Worm (Caenorhabditis elegans) whole organism, L4 larva: ENCODE measurements around the gene pdi-2.

Source experiments
- F10B5.3 ChIP-seq: sonication (generic microtip); optimal IDR thresholded peaks from 2 replicates; lab custom pipeline; 2016; ENCODE audit warnings: mild to moderate bottlenecking, missing genetic modification characterization, missing compliant biosample characterization
- F44E2.7 ChIP-seq: fragments of 200-800 bp; sonication (Bioruptor generic); IDR thresholded peaks from 2 replicates; pipeline ENCODE4 v2.1.2; 2022; ENCODE audit warnings: missing genetic modification characterization, missing compliant biosample characterization
- R02D3.7 ChIP-seq: fragments of 150-350 bp; sonication (generic microtip); optimal IDR thresholded peaks from 3 replicates; lab custom pipeline; 2014; ENCODE audit warnings: missing biosample characterization, missing genetic modification characterization
- T26A8.4 ChIP-seq: fragments of 200-800 bp; sonication (Bioruptor generic); IDR thresholded peaks from 2 replicates; pipeline ENCODE4 v1.3.6; 2022; ENCODE audit warnings: missing genetic modification characterization, missing compliant biosample characterization
- Y75B8A.6 ChIP-seq: fragments of 200-800 bp; sonication (Bioruptor generic); IDR thresholded peaks from 2 replicates; pipeline ENCODE4 v1.3.6; 2022; ENCODE audit warnings: missing genetic modification reagents, missing genetic modification characterization, missing compliant biosample characterization
- ZK546.5 ChIP-seq, 2 experiments: sonication (generic microtip); optimal IDR thresholded peaks; 2 replicates each; lab custom pipeline; 2017; ENCODE audit warnings: missing biosample characterization in 2 of 2, missing genetic modification characterization in 2 of 2
- aha-1 ChIP-seq: fragments of 150-350 bp; peaks from one replicate; lab custom pipeline; 2014; ENCODE audit warnings: missing biosample characterization, missing genetic modification characterization
- ceh-32 ChIP-seq: sonication (generic microtip); optimal IDR thresholded peaks from 2 replicates; lab custom pipeline; 2016; ENCODE audit warnings: mild to moderate bottlenecking, missing genetic modification characterization, missing compliant biosample characterization; ENCODE audit not compliant: poor library complexity
- ceh-62 ChIP-seq: sonication (generic microtip); optimal IDR thresholded peaks from 2 replicates; lab custom pipeline; 2017; ENCODE audit warnings: missing biosample characterization, missing genetic modification characterization
- ces-1 ChIP-seq: fragments of 150-350 bp; sonication (generic microtip); optimal IDR thresholded peaks from 4 replicates; lab custom pipeline; 2014; ENCODE audit warnings: missing biosample characterization, missing genetic modification reagents, missing genetic modification characterization
- cey-2 ChIP-seq: sonication (generic microtip); optimal IDR thresholded peaks from 3 replicates; lab custom pipeline; 2017; ENCODE audit warnings: missing genetic modification characterization, mild to moderate bottlenecking, missing compliant biosample characterization, antibody characterized with exemption, borderline replicate concordance; ENCODE audit not compliant: insufficient read depth
- daf-12 ChIP-seq: fragments of 150-350 bp; optimal IDR thresholded peaks from 2 replicates; lab custom pipeline; 2014; ENCODE audit warnings: missing biosample characterization, missing genetic modification reagents, missing genetic modification characterization
- daf-16 ChIP-seq, 3 experiments: sonication (generic microtip); optimal IDR thresholded peaks; 2 replicates each; lab custom pipeline; 2016 to 2017; ENCODE audit warnings: missing genetic modification characterization in 3 of 3, missing genetic modification reagents in 3 of 3, mild to moderate bottlenecking in 2 of 3, missing compliant biosample characterization in 2 of 3, missing biosample characterization in 1 of 3, moderate library complexity in 1 of 3
- daf-19 ChIP-seq: fragments of 200-800 bp; sonication (Bioruptor generic); conservative IDR thresholded peaks from 2 replicates; pipeline ENCODE4 v1.3.6; 2022; ENCODE audit warnings: missing genetic modification characterization, missing compliant biosample characterization
- daf-8 ChIP-seq: fragments of 200-800 bp; sonication (Bioruptor generic); IDR thresholded peaks from 2 replicates; pipeline ENCODE4 v1.3.6; 2022; ENCODE audit warnings: missing genetic modification characterization, missing compliant biosample characterization
- dmd-9 ChIP-seq: fragments of 200-800 bp; sonication (Bioruptor generic); IDR thresholded peaks from 2 replicates; pipeline ENCODE4 v1.3.6; 2022; ENCODE audit warnings: missing genetic modification reagents, missing genetic modification characterization, missing compliant biosample characterization
- dpl-1 ChIP-seq: fragments of 150-350 bp; optimal IDR thresholded peaks from 2 replicates; lab custom pipeline; 2014; ENCODE audit warnings: missing biosample characterization, missing genetic modification reagents, missing genetic modification characterization
- dve-1 ChIP-seq: sonication (generic microtip); optimal IDR thresholded peaks from 2 replicates; lab custom pipeline; 2017; ENCODE audit warnings: antibody characterized with exemption, mild to moderate bottlenecking, missing genetic modification characterization, missing compliant biosample characterization; ENCODE audit not compliant: insufficient read depth
- fkh-10 ChIP-seq: fragments of 150-350 bp; optimal IDR thresholded peaks from 2 replicates; lab custom pipeline; 2014; ENCODE audit warnings: missing biosample characterization, missing genetic modification reagents, missing genetic modification characterization
- hlh-11 ChIP-seq: fragments of 200-800 bp; sonication (Bioruptor generic); optimal IDR thresholded peaks from 2 replicates; lab custom pipeline; 2018; ENCODE audit warnings: mild to moderate bottlenecking, missing genetic modification characterization, missing compliant biosample characterization
- hlh-30 ChIP-seq: sonication (generic microtip); optimal IDR thresholded peaks from 2 replicates; lab custom pipeline; 2017; ENCODE audit warnings: antibody characterized with exemption, mild to moderate bottlenecking, missing genetic modification characterization, missing compliant biosample characterization; ENCODE audit not compliant: insufficient read depth
- hmg-1.1 ChIP-seq: fragments of 200-800 bp; sonication (Bioruptor generic); IDR thresholded peaks from 2 replicates; pipeline ENCODE4 v1.3.6; 2022; ENCODE audit warnings: missing genetic modification reagents, missing genetic modification characterization, missing compliant biosample characterization
- lin-29 ChIP-seq: fragments of 200-800 bp; sonication (Bioruptor generic); IDR thresholded peaks from 2 replicates; pipeline ENCODE4 v1.3.6; 2022; ENCODE audit warnings: missing genetic modification reagents, missing genetic modification characterization, missing compliant biosample characterization
- lsy-2 ChIP-seq, 2 experiments: fragments of 150-350 bp in 1 of 2; sonication (generic microtip) in 1 of 2; optimal IDR thresholded peaks; 2 replicates each; lab custom pipeline; 2014 to 2017; ENCODE audit warnings: missing biosample characterization in 2 of 2, missing genetic modification characterization in 2 of 2
- madf-5 ChIP-seq, 2 experiments: fragments of 200-800 bp; sonication (Bioruptor generic); IDR thresholded peaks; 2 replicates each; pipeline ENCODE4 v1.3.6; 2022; ENCODE audit warnings: missing compliant biosample characterization in 2 of 2, missing genetic modification characterization in 2 of 2
- madf-9 ChIP-seq: fragments of 200-800 bp; sonication (Bioruptor generic); conservative IDR thresholded peaks from 2 replicates; pipeline ENCODE4 v1.3.6; 2022; ENCODE audit warnings: missing genetic modification reagents, missing genetic modification characterization, missing compliant biosample characterization
- mdl-1 ChIP-seq, 2 experiments: fragments of 150-350 bp in 1 of 2; sonication (generic microtip) in 1 of 2; optimal IDR thresholded peaks; 2 replicates each; lab custom pipeline; 2014 to 2017; ENCODE audit warnings: missing biosample characterization in 2 of 2, missing genetic modification characterization in 2 of 2
- mdt-29 ChIP-seq: fragments of 200-800 bp; sonication (Bioruptor generic); IDR thresholded peaks from 2 replicates; pipeline ENCODE4 v1.3.6; 2022; ENCODE audit warnings: missing genetic modification reagents, missing genetic modification characterization, missing compliant biosample characterization
- mep-1 ChIP-seq: fragments of 150-350 bp; sonication (generic microtip); optimal IDR thresholded peaks from 3 replicates; lab custom pipeline; 2014; ENCODE audit warnings: missing biosample characterization, missing genetic modification characterization
- mxl-3 ChIP-seq: fragments of 200-800 bp; sonication (Bioruptor generic); optimal IDR thresholded peaks from 2 replicates; lab custom pipeline; 2018; ENCODE audit warnings: mild to moderate bottlenecking, missing genetic modification characterization, missing compliant biosample characterization
- nhr-10 ChIP-seq: fragments of 150-350 bp; optimal IDR thresholded peaks from 2 replicates; lab custom pipeline; 2014; ENCODE audit warnings: missing biosample characterization, missing genetic modification characterization
- nhr-11 ChIP-seq: fragments of 150-350 bp; optimal IDR thresholded peaks from 2 replicates; lab custom pipeline; 2014; ENCODE audit warnings: missing biosample characterization, missing genetic modification characterization
- nhr-111 ChIP-seq: fragments of 200-800 bp; sonication (Bioruptor generic); optimal IDR thresholded peaks from 2 replicates; lab custom pipeline; 2018; ENCODE audit warnings: mild to moderate bottlenecking, missing genetic modification characterization, missing compliant biosample characterization
- nhr-25 ChIP-seq: sonication (generic microtip); optimal IDR thresholded peaks from 2 replicates; lab custom pipeline; 2017; ENCODE audit warnings: missing genetic modification characterization, mild to moderate bottlenecking, missing compliant biosample characterization, antibody characterized with exemption, moderate library complexity, borderline replicate concordance; ENCODE audit not compliant: insufficient read depth
- nhr-28 ChIP-seq: fragments of 150-350 bp; optimal IDR thresholded peaks from 2 replicates; lab custom pipeline; 2014; ENCODE audit warnings: missing biosample characterization, missing genetic modification characterization
- nhr-42 ChIP-seq: fragments of 200-800 bp; sonication (Bioruptor generic); IDR thresholded peaks from 2 replicates; pipeline ENCODE4 v1.3.6; 2022; ENCODE audit warnings: missing genetic modification characterization, missing compliant biosample characterization
- nhr-48 ChIP-seq: sonication (generic microtip); optimal IDR thresholded peaks from 2 replicates; lab custom pipeline; 2016; ENCODE audit warnings: mild to moderate bottlenecking, missing genetic modification characterization, missing compliant biosample characterization
- nhr-6 ChIP-seq: fragments of 150-350 bp; optimal IDR thresholded peaks from 2 replicates; lab custom pipeline; 2014; ENCODE audit warnings: missing biosample characterization, missing genetic modification characterization
- nhr-76 ChIP-seq: fragments of 150-350 bp; optimal IDR thresholded peaks from 2 replicates; lab custom pipeline; 2014; ENCODE audit warnings: missing biosample characterization, missing genetic modification characterization
- nhr-77 ChIP-seq: fragments of 150-350 bp; optimal IDR thresholded peaks from 2 replicates; lab custom pipeline; 2014; ENCODE audit warnings: missing biosample characterization, missing genetic modification characterization
- php-3 ChIP-seq: fragments of 200-800 bp; sonication (Bioruptor generic); IDR thresholded peaks from 2 replicates; pipeline ENCODE4 v1.3.6; 2022; ENCODE audit warnings: missing genetic modification reagents, missing genetic modification characterization, missing compliant biosample characterization
- saeg-2 ChIP-seq: fragments of 200-800 bp; sonication (Bioruptor generic); IDR thresholded peaks from 2 replicates; pipeline ENCODE4 v1.3.6; 2022; ENCODE audit warnings: missing genetic modification reagents, missing genetic modification characterization, missing compliant biosample characterization
- set-16 ChIP-seq: fragments of 200-800 bp; sonication (Bioruptor generic); IDR thresholded peaks from 2 replicates; pipeline ENCODE4 v1.3.6; 2022; ENCODE audit warnings: missing genetic modification reagents, missing genetic modification characterization, missing compliant biosample characterization
- snpc-1.2 ChIP-seq: fragments of 200-800 bp; sonication (Bioruptor generic); IDR thresholded peaks from 2 replicates; pipeline ENCODE4 v1.3.6; 2022; ENCODE audit warnings: missing genetic modification reagents, missing genetic modification characterization, missing compliant biosample characterization
- snpc-4 ChIP-seq: fragments of 150-350 bp; optimal IDR thresholded peaks from 2 replicates; lab custom pipeline; 2014; ENCODE audit warnings: missing biosample characterization, missing genetic modification characterization
- spr-1 ChIP-seq: sonication (generic microtip); optimal IDR thresholded peaks from 2 replicates; lab custom pipeline; 2016; ENCODE audit warnings: mild to moderate bottlenecking, missing genetic modification characterization, missing compliant biosample characterization
- unc-62 ChIP-seq, 3 experiments: fragments of 150-350 bp in 1 of 3; sonication (generic microtip); optimal IDR thresholded peaks in 2 of 3; peaks in 1 of 3; 1 replicate in 1 of 3; 2 replicates in 2 of 3; lab custom pipeline; 2014 to 2017; ENCODE audit warnings: missing biosample characterization in 3 of 3, missing genetic modification characterization in 3 of 3, missing genetic modification reagents in 3 of 3, missing genotype in 1 of 3
- vab-7 ChIP-seq: fragments of 200-800 bp; sonication (Bioruptor generic); IDR thresholded peaks from 2 replicates; pipeline ENCODE4 v1.3.6; 2022; ENCODE audit warnings: missing genetic modification reagents, missing genetic modification characterization, missing compliant biosample characterization
- zip-11 ChIP-seq: fragments of 200-800 bp; sonication (Bioruptor generic); IDR thresholded peaks from 2 replicates; pipeline ENCODE4 v1.3.6; 2022; ENCODE audit warnings: missing genetic modification characterization, missing compliant biosample characterization
- zip-2 ChIP-seq: fragments of 150-350 bp; optimal IDR thresholded peaks from 2 replicates; lab custom pipeline; 2014; ENCODE audit warnings: missing biosample characterization, missing genetic modification characterization
- ztf-11 ChIP-seq: fragments of 150-350 bp; optimal IDR thresholded peaks from 2 replicates; lab custom pipeline; 2014; ENCODE audit warnings: missing biosample characterization, missing genetic modification characterization

pdi-2 gene

ce11 chrX:4528905-4529304 lies 5.0 kb downstream of the pdi-2 start:
- TF ChIP-seq mxl-3 (peak; percentile 91), lsy-2 (tag; optimal IDR thresholded peaks at IDR 0.05; lab: Kevin White, UChicago) (peak in 1 of 2 experiments; percentile 58), dmd-9 (no peak), mdl-1 (tag; optimal IDR thresholded peaks at IDR 0.05; lab: Kevin White, UChicago) (peak; percentile 23 to 84), R02D3.7 (tag; lab: Kevin White, UChicago) (no peak), ceh-32 (tag; lab: Kevin White, UChicago) (no peak), F44E2.7 (GFP tag; lab: Robert Waterston, UW) (no peak), dpl-1 (GFP tag; lab: Kevin White, UChicago) (no peak), nhr-11 (tag; lab: Kevin White, UChicago) (peak; percentile 69), zip-2 (no peak), hlh-11 (tag; lab: Kevin White, UChicago) (peak; percentile 85), F10B5.3 (tag; lab: Kevin White, UChicago) (no peak), mdt-29 (GFP tag; lab: Robert Waterston, UW) (no peak), nhr-111 (GFP tag; lab: Kevin White, UChicago) (no peak), T26A8.4 (GFP tag; lab: Robert Waterston, UW) (no peak), spr-1 (tag; lab: Kevin White, UChicago) (no peak), daf-8 (no peak), snpc-1.2 (GFP tag; lab: Robert Waterston, UW) (no peak), ces-1 (GFP tag; lab: Kevin White, UChicago) (no peak), ceh-62 (tag; lab: Kevin White, UChicago) (no peak), madf-5 (GFP tag; IDR thresholded peaks at IDR 0.05; lab: Robert Waterston, UW) (no peak), nhr-6 (tag; lab: Kevin White, UChicago) (no peak), unc-62 (GFP tag; optimal IDR thresholded peaks at IDR 0.05 in 1 of 2; lab: Kevin White, UChicago) (peak; percentile 29 to 91), unc-62 (tag; optimal IDR thresholded peaks at IDR 0.05; lab: Kevin White, UChicago) (no peak), hlh-30 (tag; lab: Kevin White, UChicago) (peak; percentile 92), php-3 (GFP tag; lab: Robert Waterston, UW) (no peak), nhr-28 (tag; lab: Kevin White, UChicago) (peak; percentile 89), hmg-1.1 (GFP tag; lab: Robert Waterston, UW) (no peak), daf-16 (GFP tag; optimal IDR thresholded peaks at IDR 0.05; lab: Kevin White, UChicago) (no peak), daf-16 (tag; optimal IDR thresholded peaks at IDR 0.05; lab: Kevin White, UChicago) (peak; percentile 67), lin-29 (GFP tag; lab: Robert Waterston, UW) (no peak), nhr-76 (tag; lab: Kevin White, UChicago) (no peak), saeg-2 (GFP tag; lab: Robert Waterston, UW) (0 out of 2 replicates have a peak, but pooled peaks have one; percentile 61), nhr-48 (peak; percentile 78), fkh-10 (no peak), set-16 (GFP tag; lab: Robert Waterston, UW) (no peak), aha-1 (tag; lab: Kevin White, UChicago) (peak; percentile 96), nhr-10 (tag; lab: Kevin White, UChicago) (no peak), snpc-4 (tag; lab: Kevin White, UChicago) (no peak), ztf-11 (no peak), nhr-42 (no peak), ZK546.5 (tag; optimal IDR thresholded peaks at IDR 0.05; lab: Kevin White, UChicago) (no peak), madf-9 (GFP tag; lab: Robert Waterston, UW) (no peak), mep-1 (tag; lab: Kevin White, UChicago) (peak; percentile 48), nhr-25 (tag; lab: Kevin White, UChicago) (peak; percentile 62), dve-1 (peak; percentile 66), daf-12 (no peak), cey-2 (tag; lab: Kevin White, UChicago) (no peak), Y75B8A.6 (GFP tag; lab: Robert Waterston, UW) (no peak), daf-19 (GFP tag; lab: Robert Waterston, UW) (no peak), zip-11 (GFP tag; lab: Robert Waterston, UW) (no peak), nhr-77 (peak; percentile 56), vab-7 (no peak)
